Fruit fly (Drosophila melanogaster): ENCODE data around the gene CG31550.

Gene CG31550

DNA sequence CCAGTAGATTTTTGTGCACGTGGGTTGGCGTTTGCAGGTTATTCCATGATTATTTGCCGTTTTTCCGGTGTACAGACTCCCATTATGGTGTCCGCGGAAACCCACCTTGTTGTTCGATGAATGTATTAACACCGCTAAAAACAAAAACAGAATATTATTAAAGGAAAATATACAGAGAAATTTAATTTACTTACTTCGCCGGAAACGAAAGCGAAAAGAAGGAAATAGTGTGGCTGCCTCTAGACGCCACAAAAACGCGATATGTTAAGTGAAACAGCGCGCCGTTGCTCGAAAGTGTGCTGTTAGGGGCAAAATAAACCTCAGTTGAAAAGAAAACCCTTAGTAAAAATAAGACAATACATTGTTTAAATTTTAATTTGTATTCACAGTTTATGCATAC is 18.5 kb upstream of the CG31550 start, which contains the start of gene RpL35A (continued):
- TF ChIP-seq vnd (GFP tag; IDR thresholded peaks at IDR 0.05; ENCODE audit: partially characterized antibody) (no peak), sqz (GFP tag; optimal IDR thresholded peaks at IDR 0.05) (no peak), dysf (GFP tag; IDR thresholded peaks at IDR 0.05) (no peak; the same call in 2 of the 3 replicates), CG34376 (GFP tag; optimal IDR thresholded peaks at IDR 0.05) (peak; percentile 96), CG6813 (GFP tag; optimal IDR thresholded peaks at IDR 0.05) (peak; percentile 84), CG9797 (GFP tag; optimal IDR thresholded peaks at IDR 0.05) (peak; percentile 81), TFAM (GFP tag; optimal IDR thresholded peaks at IDR 0.05) (peak; percentile 60), pan (optimal IDR thresholded peaks at IDR 0.05) (no peak), pan (GFP tag; optimal IDR thresholded peaks at IDR 0.05 in 1 of 2, IDR thresholded peaks at IDR 0.05 in 1 of 2) (peak in 1 of 2 experiments; percentile 67), tio (GFP tag; optimal IDR thresholded peaks at IDR 0.05) (no peak), CG12071 (GFP tag; optimal IDR thresholded peaks at IDR 0.05) (peak; percentile 82), Fer1 (GFP tag; optimal IDR thresholded peaks at IDR 0.05) (peak; percentile 90), CG32772 (GFP tag; IDR thresholded peaks at IDR 0.05) (no peak; the same call in 1 of the 2 replicates), Meics (GFP tag; optimal IDR thresholded peaks at IDR 0.05) (peak; percentile 87), CG4282 (GFP tag; optimal IDR thresholded peaks at IDR 0.05) (no peak), btn (GFP tag; optimal IDR thresholded peaks at IDR 0.05) (peak; percentile 61), CG31365 (tag; optimal IDR thresholded peaks at IDR 0.05) (peak; percentile 61), knrl (GFP tag; IDR thresholded peaks at IDR 0.05; ENCODE audit: partially characterized antibody) (no peak), CG1024 (GFP tag; IDR thresholded peaks at IDR 0.05) (peak; percentile 56; the same call in 1 of the 2 replicates), h (optimal IDR thresholded peaks at IDR 0.05) (no peak), ab (GFP tag; optimal IDR thresholded peaks at IDR 0.05) (no peak), CG10654 (GFP tag; optimal IDR thresholded peaks at IDR 0.05) (peak; percentile 48), CG10979 (tag; optimal IDR thresholded peaks at IDR 0.05) (peak; percentile 60), Vsx1 (GFP tag; optimal IDR thresholded peaks at IDR 0.05) (no peak), Lim3 (GFP tag; IDR thresholded peaks at IDR 0.05) (no peak), lmd (GFP tag; IDR thresholded peaks at IDR 0.05) (no peak), bab2 (GFP tag; optimal IDR thresholded peaks at IDR 0.05) (no peak), CG9437 (GFP tag; optimal IDR thresholded peaks at IDR 0.05) (peak; percentile 44), CG7963 (GFP tag; IDR thresholded peaks at IDR 0.05; ENCODE audit: partially characterized antibody) (no peak), CkIIα-i1 (GFP tag; IDR thresholded peaks at IDR 0.05) (no peak), CG7745 (tag; optimal IDR thresholded peaks at IDR 0.05) (no peak), CG4424 (GFP tag; optimal IDR thresholded peaks at IDR 0.05) (peak; percentile 59), onecut (GFP tag; IDR thresholded peaks at IDR 0.05) (peak; percentile 70), Sox100B (GFP tag; optimal IDR thresholded peaks at IDR 0.05) (peak; percentile 66), gfzf (GFP tag; optimal IDR thresholded peaks at IDR 0.05) (peak; percentile 87), pb (GFP tag; optimal IDR thresholded peaks at IDR 0.05) (peak; percentile 70), CG6254 (GFP tag; optimal IDR thresholded peaks at IDR 0.05) (peak; percentile 59), CG7987 (GFP tag; optimal IDR thresholded peaks at IDR 0.05) (peak; percentile 94), CG11093 (GFP tag; IDR thresholded peaks at IDR 0.05) (no peak), ac (GFP tag; optimal IDR thresholded peaks at IDR 0.05) (peak; percentile 61), kah (GFP tag; optimal IDR thresholded peaks at IDR 0.05) (peak; percentile 82), CG10209 (GFP tag; optimal IDR thresholded peaks at IDR 0.05) (peak; percentile 60), CG1529 (GFP tag; optimal IDR thresholded peaks at IDR 0.05) (peak; percentile 41), cwo (GFP tag; optimal IDR thresholded peaks at IDR 0.05) (peak; percentile 52), gcm2 (GFP tag; optimal IDR thresholded peaks at IDR 0.05) (peak; percentile 38), shn (GFP tag; optimal IDR thresholded peaks at IDR 0.05) (peak; percentile 53), caup (GFP tag; optimal IDR thresholded peaks at IDR 0.05; ENCODE audit: severe bottlenecking) (peak; percentile 92), Ada2b (GFP tag; IDR thresholded peaks at IDR 0.05) (no peak), kni (GFP tag; optimal IDR thresholded peaks at IDR 0.05) (peak; percentile 74), Dek (tag; optimal IDR thresholded peaks at IDR 0.05) (peak; percentile 42), CTCF (GFP tag; optimal IDR thresholded peaks at IDR 0.05) (peak; percentile 57), Ssrp (tag; optimal IDR thresholded peaks at IDR 0.05) (no peak)

Data from whole organism, embryonic.